Worm (Caenorhabditis elegans) whole organism, L1 larva: ENCODE measurements around the gene F40H3.2.

Experiments used
- C04F5.9 ChIP-seq: sonication (generic microtip); optimal IDR thresholded peaks from 2 replicates; lab custom pipeline; 2016; ENCODE audit warnings: missing genetic modification characterization, missing compliant biosample characterization
- C16A3.4 ChIP-seq: fragments of 150-350 bp; optimal IDR thresholded peaks from 2 replicates; lab custom pipeline; 2014; ENCODE audit warnings: missing biosample characterization, missing genetic modification characterization
- F16B12.6 ChIP-seq: fragments of 150-350 bp; optimal IDR thresholded peaks from 2 replicates; lab custom pipeline; 2014; ENCODE audit warnings: missing biosample characterization, missing genetic modification characterization
- Y116A8C.19 ChIP-seq: sonication (generic microtip); optimal IDR thresholded peaks from 2 replicates; lab custom pipeline; 2016; ENCODE audit warnings: missing compliant biosample characterization, missing genetic modification characterization, borderline replicate concordance
- aha-1 ChIP-seq: fragments of 150-350 bp; optimal IDR thresholded peaks from 2 replicates; lab custom pipeline; 2014; ENCODE audit warnings: missing biosample characterization, missing genetic modification characterization
- alr-1 ChIP-seq: fragments of 200-800 bp; sonication (Bioruptor generic); optimal IDR thresholded peaks from 2 replicates; lab custom pipeline; 2018; ENCODE audit warnings: borderline replicate concordance, mild to moderate bottlenecking, missing genetic modification characterization, missing compliant biosample characterization
- blmp-1 ChIP-seq: fragments of 150-350 bp; optimal IDR thresholded peaks from 2 replicates; lab custom pipeline; 2014; ENCODE audit warnings: missing biosample characterization, missing genetic modification characterization
- ceh-82 ChIP-seq, 3 experiments: fragments of 150-350 bp in 1 of 3; sonication (generic microtip) in 2 of 3; optimal IDR thresholded peaks; 2 replicates each; lab custom pipeline; 2014 to 2017; ENCODE audit warnings: missing biosample characterization in 3 of 3, missing genetic modification characterization in 3 of 3
- ceh-88 ChIP-seq: fragments of 200-800 bp; sonication (Bioruptor generic); IDR thresholded peaks from 2 replicates; pipeline ENCODE4 v1.3.6; 2022; ENCODE audit warnings: missing genetic modification characterization, missing compliant biosample characterization
- ceh-90 ChIP-seq: sonication (generic microtip); optimal IDR thresholded peaks from 2 replicates; lab custom pipeline; 2016; ENCODE audit warnings: missing genetic modification characterization, missing compliant biosample characterization
- ces-1 ChIP-seq: fragments of 150-350 bp; optimal IDR thresholded peaks from 2 replicates; lab custom pipeline; 2014; ENCODE audit warnings: missing biosample characterization, missing genetic modification reagents, missing genetic modification characterization
- dsc-1 ChIP-seq: sonication (generic microtip); optimal IDR thresholded peaks from 2 replicates; lab custom pipeline; 2016; ENCODE audit warnings: mild to moderate bottlenecking, missing genetic modification characterization, missing compliant biosample characterization
- efl-1 ChIP-seq, 4 experiments: fragments of 150-350 bp; optimal IDR thresholded peaks in 3 of 4; peaks in 1 of 4; 1 replicate in 1 of 4; 2 replicates in 3 of 4; lab custom pipeline; 2014; ENCODE audit warnings: missing biosample characterization in 2 of 4, missing genetic modification characterization in 2 of 4, missing genetic modification reagents in 2 of 4
- efl-3 ChIP-seq: fragments of 200-800 bp; sonication (Bioruptor generic); optimal IDR thresholded peaks from 2 replicates; lab custom pipeline; 2018; ENCODE audit warnings: mild to moderate bottlenecking, missing genetic modification characterization, missing compliant biosample characterization
- elt-2 ChIP-seq: sonication (generic microtip); optimal IDR thresholded peaks from 2 replicates; lab custom pipeline; 2016; ENCODE audit warnings: missing genetic modification characterization, mild to moderate bottlenecking, inconsistent platforms, missing compliant biosample characterization, missing genetic modification reagents
- ets-5 ChIP-seq: fragments of 200-800 bp; sonication (Bioruptor generic); IDR thresholded peaks from 2 replicates; pipeline ENCODE4 v1.3.6; 2022; ENCODE audit warnings: missing genetic modification characterization, missing compliant biosample characterization
- fkh-10 ChIP-seq: sonication (generic microtip); optimal IDR thresholded peaks from 2 replicates; lab custom pipeline; 2017; ENCODE audit warnings: missing biosample characterization, missing genetic modification reagents, missing genetic modification characterization
- hlh-17 ChIP-seq: fragments of 200-800 bp; sonication (Bioruptor generic); optimal IDR thresholded peaks from 2 replicates; lab custom pipeline; 2018; ENCODE audit warnings: missing genetic modification characterization, mild to moderate bottlenecking, missing compliant biosample characterization, moderate library complexity, borderline replicate concordance
- hlh-4 ChIP-seq: sonication (generic microtip); optimal IDR thresholded peaks from 2 replicates; lab custom pipeline; 2016; ENCODE audit warnings: mild to moderate bottlenecking, missing genetic modification characterization, missing compliant biosample characterization
- hpl-2 ChIP-seq: fragments of 150-350 bp; optimal IDR thresholded peaks from 2 replicates; lab custom pipeline; 2014; ENCODE audit warnings: missing biosample characterization, missing genetic modification reagents, missing genetic modification characterization
- irx-1 ChIP-seq: sonication (generic microtip); optimal IDR thresholded peaks from 2 replicates; lab custom pipeline; 2016; ENCODE audit warnings: missing genetic modification characterization, missing compliant biosample characterization
- isw-1 ChIP-seq: fragments of 200-800 bp; sonication (Bioruptor generic); IDR thresholded peaks from 2 replicates; pipeline ENCODE4 v1.3.6; 2022; ENCODE audit warnings: missing genetic modification characterization, missing compliant biosample characterization
- lin-13 ChIP-seq: fragments of 150-350 bp; optimal IDR thresholded peaks from 2 replicates; lab custom pipeline; 2014; ENCODE audit warnings: missing biosample characterization, missing genetic modification reagents, missing genetic modification characterization
- lin-14 ChIP-seq: fragments of 200-800 bp; sonication (Bioruptor generic); optimal IDR thresholded peaks from 2 replicates; lab custom pipeline; 2018; ENCODE audit warnings: mild to moderate bottlenecking, missing genetic modification characterization, moderate library complexity, missing compliant biosample characterization
- lin-15B ChIP-seq: fragments of 150-350 bp; sonication (generic microtip); optimal IDR thresholded peaks from 3 replicates; lab custom pipeline; 2014; ENCODE audit warnings: missing biosample characterization, missing genetic modification characterization
- lin-35 ChIP-seq, 2 experiments: fragments of 150-350 bp; optimal IDR thresholded peaks; 2 replicates each; lab custom pipeline; 2014; ENCODE audit warnings: missing biosample characterization in 2 of 2, missing genetic modification characterization in 2 of 2, missing genetic modification reagents in 2 of 2
- mab-9 ChIP-seq: fragments of 200-800 bp; sonication (Bioruptor generic); IDR thresholded peaks from 2 replicates; pipeline ENCODE4 v1.3.6; 2022; ENCODE audit warnings: missing genetic modification reagents, missing genetic modification characterization, missing compliant biosample characterization
- mdl-1 ChIP-seq, 2 experiments: fragments of 150-350 bp; optimal IDR thresholded peaks; 2 replicates each; lab custom pipeline; 2014 to 2017; ENCODE audit warnings: missing biosample characterization in 2 of 2, missing genetic modification characterization in 2 of 2, inconsistent platforms in 1 of 2
- mef-2 ChIP-seq: fragments of 150-350 bp; optimal IDR thresholded peaks from 2 replicates; lab custom pipeline; 2014; ENCODE audit warnings: missing biosample characterization, missing genetic modification characterization
- nhr-12 ChIP-seq: sonication (generic microtip); optimal IDR thresholded peaks from 2 replicates; lab custom pipeline; 2017; ENCODE audit warnings: missing biosample characterization, missing genetic modification characterization
- nhr-20 ChIP-seq: sonication (generic microtip); optimal IDR thresholded peaks from 2 replicates; lab custom pipeline; 2016; ENCODE audit warnings: mild to moderate bottlenecking, missing genetic modification characterization, missing compliant biosample characterization
- nhr-28 ChIP-seq: fragments of 150-350 bp; optimal IDR thresholded peaks from 2 replicates; lab custom pipeline; 2014; ENCODE audit warnings: missing biosample characterization, missing genetic modification characterization
- nhr-47 ChIP-seq: sonication (generic microtip); optimal IDR thresholded peaks from 2 replicates; lab custom pipeline; 2016; ENCODE audit warnings: mild to moderate bottlenecking, missing genetic modification characterization, moderate library complexity, missing compliant biosample characterization
- nhr-71 ChIP-seq: sonication (generic microtip); optimal IDR thresholded peaks from 2 replicates; lab custom pipeline; 2016; ENCODE audit warnings: mild to moderate bottlenecking, missing genetic modification characterization, moderate library complexity, missing compliant biosample characterization
- nhr-77 ChIP-seq: fragments of 150-350 bp; optimal IDR thresholded peaks from 2 replicates; lab custom pipeline; 2014; ENCODE audit warnings: missing biosample characterization, missing genetic modification characterization
- pax-3 ChIP-seq: fragments of 200-800 bp; sonication (Bioruptor generic); optimal IDR thresholded peaks from 2 replicates; lab custom pipeline; 2018; ENCODE audit warnings: mild to moderate bottlenecking, missing genetic modification characterization, moderate library complexity, missing compliant biosample characterization
- rnt-1 ChIP-seq: sonication (generic microtip); optimal IDR thresholded peaks from 2 replicates; lab custom pipeline; 2016; ENCODE audit warnings: mild to moderate bottlenecking, missing genetic modification characterization, moderate library complexity, missing compliant biosample characterization
- snpc-4 ChIP-seq: fragments of 150-350 bp; optimal IDR thresholded peaks from 2 replicates; lab custom pipeline; 2014; ENCODE audit warnings: missing biosample characterization, missing genetic modification characterization
- sox-4 ChIP-seq: sonication (generic microtip); optimal IDR thresholded peaks from 2 replicates; lab custom pipeline; 2016; ENCODE audit warnings: missing genetic modification characterization, missing compliant biosample characterization
- sptf-1 ChIP-seq: fragments of 150-350 bp; optimal IDR thresholded peaks from 2 replicates; lab custom pipeline; 2014; ENCODE audit warnings: missing biosample characterization, missing genetic modification characterization
- sup-37 ChIP-seq: fragments of 200-800 bp; sonication (Bioruptor generic); optimal IDR thresholded peaks from 2 replicates; lab custom pipeline; 2018; ENCODE audit warnings: mild to moderate bottlenecking, missing genetic modification characterization, missing compliant biosample characterization
- swsn-7 ChIP-seq: sonication (generic microtip); optimal IDR thresholded peaks from 2 replicates; lab custom pipeline; 2016; ENCODE audit warnings: missing genetic modification characterization, missing compliant biosample characterization
- tbx-2 ChIP-seq: sonication (generic microtip); optimal IDR thresholded peaks from 2 replicates; lab custom pipeline; 2016; ENCODE audit warnings: missing genetic modification characterization, missing compliant biosample characterization
- tlp-1 ChIP-seq: fragments of 150-350 bp; optimal IDR thresholded peaks from 2 replicates; lab custom pipeline; 2014; ENCODE audit warnings: missing biosample characterization, missing genetic modification characterization
- unc-130 ChIP-seq: fragments of 150-350 bp; optimal IDR thresholded peaks from 2 replicates; lab custom pipeline; 2017; ENCODE audit warnings: missing biosample characterization, missing genetic modification characterization, inconsistent platforms
- unc-62 ChIP-seq: fragments of 150-350 bp; optimal IDR thresholded peaks from 2 replicates; lab custom pipeline; 2014; ENCODE audit warnings: missing biosample characterization, missing genetic modification reagents, missing genetic modification characterization
- unc-86 ChIP-seq: sonication (generic microtip); optimal IDR thresholded peaks from 2 replicates; lab custom pipeline; 2016; ENCODE audit warnings: missing genetic modification characterization, missing compliant biosample characterization
- unc-98 ChIP-seq: fragments of 200-800 bp; sonication (Bioruptor generic); IDR thresholded peaks from 2 replicates; pipeline ENCODE4 v1.3.6; 2022; ENCODE audit warnings: missing genetic modification characterization, missing compliant biosample characterization
- ztf-11 ChIP-seq, 2 experiments: sonication (generic microtip); optimal IDR thresholded peaks; 2 replicates each; lab custom pipeline; 2016 to 2017; ENCODE audit warnings: missing genetic modification characterization in 2 of 2, missing biosample characterization in 1 of 2, missing compliant biosample characterization in 1 of 2
- ztf-4 ChIP-seq: fragments of 150-350 bp; optimal IDR thresholded peaks from 2 replicates; lab custom pipeline; 2014; ENCODE audit warnings: missing biosample characterization, missing genetic modification characterization

Gene F40H3.2

DNA sequence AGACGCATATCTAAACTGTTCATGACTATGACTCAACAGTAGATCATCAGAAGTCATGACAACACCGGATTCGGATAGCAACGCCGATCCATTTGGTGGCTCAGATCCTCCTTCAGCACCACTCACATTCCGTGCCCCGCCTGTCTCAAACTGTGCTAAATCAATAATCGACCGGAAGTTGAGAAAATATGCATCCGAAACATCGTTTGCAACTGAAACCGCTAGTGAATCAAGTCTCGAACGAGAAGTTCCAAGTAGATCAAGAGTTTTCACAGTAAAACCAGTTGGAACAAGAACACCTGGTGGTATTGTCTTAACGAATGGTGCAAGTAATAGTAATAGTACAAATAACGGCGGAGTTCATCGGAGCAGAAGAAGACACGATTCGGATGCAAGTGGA, 26.3 kb upstream of the F40H3.2 start:
- TF ChIP-seq F16B12.6 = no peak
- no peak for TF ChIP-seq nhr-20 (tag; lab: Kevin White, UChicago)
- no peak for TF ChIP-seq ceh-88 (GFP tag; lab: Robert Waterston, UW)
- TF ChIP-seq ceh-90 (tag; lab: Kevin White, UChicago) = no peak
- TF ChIP-seq sup-37 (GFP tag; lab: Kevin White, UChicago) = no peak
- TF ChIP-seq isw-1 (GFP tag; lab: Robert Waterston, UW) = no peak
- no peak for TF ChIP-seq unc-130 (tag; lab: Kevin White, UChicago)
- no peak for TF ChIP-seq pax-3 (tag; lab: Kevin White, UChicago)
- no peak for TF ChIP-seq fkh-10 (GFP tag; lab: Kevin White, UChicago)
- no peak for TF ChIP-seq elt-2 (tag; lab: Kevin White, UChicago)

DNA sequence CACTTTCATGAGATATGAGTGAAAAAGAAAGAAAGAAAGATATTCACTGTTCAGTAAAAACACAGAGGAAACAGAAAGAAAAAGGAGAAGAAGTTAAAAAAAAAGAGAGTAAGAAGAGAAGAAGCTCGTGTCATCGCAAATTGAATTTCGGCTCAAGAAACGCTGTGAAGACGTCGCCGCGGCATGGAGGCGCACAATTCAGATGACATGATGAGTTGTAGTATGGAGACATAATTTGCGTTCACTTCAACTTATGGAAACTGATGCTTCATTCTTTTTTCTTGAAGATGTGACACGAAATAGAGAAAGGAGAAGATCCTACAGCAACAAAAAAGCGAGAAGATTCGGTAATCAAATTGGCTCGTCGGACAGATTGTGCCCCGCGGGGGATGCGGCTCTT, 25.1 kb upstream of the F40H3.2 start:
- TF ChIP-seq lin-35 (GFP tag; optimal IDR thresholded peaks at IDR 0.05; lab: Kevin White, UChicago) (no peak), unc-98 (GFP tag; lab: Robert Waterston, UW) (no peak), efl-1 (optimal IDR thresholded peaks at IDR 0.05; lab: Kevin White, UChicago) (no peak), efl-1 (GFP tag; optimal IDR thresholded peaks at IDR 0.05 in 1 of 2; lab: Kevin White, UChicago) (peak in 1 of 2 experiments; percentile 43), lin-13 (GFP tag; lab: Kevin White, UChicago) (no peak), sup-37 (GFP tag; lab: Kevin White, UChicago) (no peak), lin-14 (GFP tag; lab: Kevin White, UChicago) (peak; percentile 81), dsc-1 (tag; lab: Kevin White, UChicago) (no peak), nhr-47 (tag; lab: Kevin White, UChicago) (peak; percentile 25), sox-4 (tag; lab: Kevin White, UChicago) (no peak), ets-5 (GFP tag; lab: Robert Waterston, UW) (no peak), hlh-4 (tag; lab: Kevin White, UChicago) (no peak), irx-1 (no peak), C16A3.4 (tag; lab: Kevin White, UChicago) (no peak), aha-1 (no peak), ztf-11 (tag; optimal IDR thresholded peaks at IDR 0.05; lab: Kevin White, UChicago) (no peak), blmp-1 (no peak), sptf-1 (tag; lab: Kevin White, UChicago) (no peak), nhr-12 (tag; lab: Kevin White, UChicago) (no peak), nhr-71 (tag; lab: Kevin White, UChicago) (peak; percentile 23), snpc-4 (tag; lab: Kevin White, UChicago) (no peak), swsn-7 (tag; lab: Kevin White, UChicago) (no peak), mab-9 (GFP tag; lab: Robert Waterston, UW) (no peak), efl-3 (no peak), C04F5.9 (tag; lab: Kevin White, UChicago) (no peak), Y116A8C.19 (no peak), isw-1 (GFP tag; lab: Robert Waterston, UW) (no peak), hlh-17 (GFP tag; lab: Kevin White, UChicago) (no peak), ceh-82 (tag; optimal IDR thresholded peaks at IDR 0.05; lab: Kevin White, UChicago) (no peak), nhr-28 (tag; lab: Kevin White, UChicago) (no peak), unc-86 (tag; lab: Kevin White, UChicago) (no peak), lin-15B (tag; lab: Kevin White, UChicago) (no peak), tbx-2 (tag; lab: Kevin White, UChicago) (no peak), nhr-77 (tag; lab: Kevin White, UChicago) (no peak), pax-3 (tag; lab: Kevin White, UChicago) (no peak), ces-1 (GFP tag; lab: Kevin White, UChicago) (peak; percentile 61), fkh-10 (GFP tag; lab: Kevin White, UChicago) (peak; percentile 89), tlp-1 (tag; lab: Kevin White, UChicago) (no peak), unc-62 (no peak), hpl-2 (no peak), ztf-4 (tag; lab: Kevin White, UChicago) (no peak), alr-1 (no peak), mdl-1 (tag; optimal IDR thresholded peaks at IDR 0.05; lab: Kevin White, UChicago) (no peak), rnt-1 (tag; lab: Kevin White, UChicago) (no peak), mef-2 (tag; lab: Kevin White, UChicago) (no peak)
